Fruit fly (Drosophila melanogaster): Measurements from ENCODE around the gene Cul3.

dm6 chr2L:15243413-15243812, 28.4 kb downstream of the Cul3 start:
- TF ChIP-seq usp (GFP tag; optimal IDR thresholded peaks at IDR 0.05) (no peak), EcR (GFP tag; optimal IDR thresholded peaks at IDR 0.05) (peak in 1 of 2 experiments; percentile 69), pan (optimal IDR thresholded peaks at IDR 0.05) (no peak)
